Worm (Caenorhabditis elegans): Measurements from ENCODE around the gene nhr-43.

- TF ChIP-seq Y5F2A.4 (GFP tag; optimal IDR thresholded peaks at IDR 0.05) (no peak), ZK546.5 (tag; optimal IDR thresholded peaks at IDR 0.05) (no peak), tag-97 (GFP tag; IDR thresholded peaks at IDR 0.05) (no peak), Y48G9A.11 (GFP tag; IDR thresholded peaks at IDR 0.05) (no peak), nhr-11 (tag; optimal IDR thresholded peaks at IDR 0.05) (no peak), lir-3 (tag; optimal IDR thresholded peaks at IDR 0.05) (no peak)
These were observed 31.6 kb upstream of the nhr-43 start for ce11 chrIV:11867652-11868232.

Data from whole organism, L4 larva.